Worm (Caenorhabditis elegans): ENCODE measurements around the gene nlp-24.

ce11 chrV:11572803-11573490 lies 43.2 kb upstream of the nlp-24 start, which contains the start of the genes H12C20.7 and nhr-68:
- no peak for TF ChIP-seq ztf-23 (GFP tag; IDR thresholded peaks at IDR 0.05)
- TF ChIP-seq T22C8.4 (GFP tag; IDR thresholded peaks at IDR 0.05) = no peak
- TF ChIP-seq flt-1 (GFP tag; IDR thresholded peaks at IDR 0.05) = no peak
- no peak for TF ChIP-seq klf-2 (GFP tag; conservative IDR thresholded peaks at IDR 0.05)
- no peak for TF ChIP-seq cog-1 (tag; optimal IDR thresholded peaks at IDR 0.05)
- TF ChIP-seq med-1 (GFP tag; optimal IDR thresholded peaks at IDR 0.05; ENCODE audit: insufficient read depth) = no peak

All from whole organism, midembryonic.